Worm (Caenorhabditis elegans) whole organism, midembryonic: ENCODE data around the gene str-231.

Experiments used
- T22C8.4 ChIP-seq: fragments of 200-800 bp; sonication (Bioruptor generic); IDR thresholded peaks from 2 replicates; pipeline ENCODE4 v1.3.6; 2022; ENCODE audit warnings: missing genetic modification characterization, missing compliant biosample characterization
- cog-1 ChIP-seq: sonication (generic microtip); optimal IDR thresholded peaks from 2 replicates; lab custom pipeline; 2016; ENCODE audit warnings: missing genetic modification characterization, missing compliant biosample characterization
- flt-1 ChIP-seq: fragments of 200-800 bp; sonication (Bioruptor generic); IDR thresholded peaks from 2 replicates; pipeline ENCODE4 v1.3.6; 2022; ENCODE audit warnings: missing genetic modification characterization, missing compliant biosample characterization
- klf-2 ChIP-seq: fragments of 200-800 bp; sonication (Bioruptor generic); conservative IDR thresholded peaks from 2 replicates; pipeline ENCODE4 v1.3.6; 2022; ENCODE audit warnings: missing genetic modification reagents, missing genetic modification characterization, missing compliant biosample characterization
- med-1 ChIP-seq: sonication (generic microtip); optimal IDR thresholded peaks from 2 replicates; lab custom pipeline; 2017; ENCODE audit warnings: missing genetic modification characterization, mild to moderate bottlenecking, missing compliant biosample characterization, antibody characterized with exemption, missing genetic modification reagents; ENCODE audit not compliant: insufficient read depth
- ref-1 ChIP-seq: fragments of 200-800 bp; sonication (Bioruptor generic); conservative IDR thresholded peaks from 2 replicates; pipeline ENCODE4 v1.3.6; 2022; ENCODE audit warnings: missing genetic modification reagents, missing genetic modification characterization, missing compliant biosample characterization
- tab-1 ChIP-seq: fragments of 200-800 bp; sonication (Bioruptor generic); IDR thresholded peaks from 2 replicates; pipeline ENCODE4 v1.3.6; 2022; ENCODE audit warnings: missing genetic modification characterization, missing compliant biosample characterization
- ztf-23 ChIP-seq: fragments of 200-800 bp; sonication (Bioruptor generic); IDR thresholded peaks from 2 replicates; pipeline ENCODE4 v1.3.6; 2022; ENCODE audit warnings: missing genetic modification reagents, missing genetic modification characterization, missing compliant biosample characterization
- ztf-29 ChIP-seq: fragments of 200-800 bp; sonication (Bioruptor generic); IDR thresholded peaks from 2 replicates; pipeline ENCODE4 v1.3.6; 2022; ENCODE audit warnings: missing genetic modification reagents, missing genetic modification characterization, missing compliant biosample characterization

The str-231 gene

DNA sequence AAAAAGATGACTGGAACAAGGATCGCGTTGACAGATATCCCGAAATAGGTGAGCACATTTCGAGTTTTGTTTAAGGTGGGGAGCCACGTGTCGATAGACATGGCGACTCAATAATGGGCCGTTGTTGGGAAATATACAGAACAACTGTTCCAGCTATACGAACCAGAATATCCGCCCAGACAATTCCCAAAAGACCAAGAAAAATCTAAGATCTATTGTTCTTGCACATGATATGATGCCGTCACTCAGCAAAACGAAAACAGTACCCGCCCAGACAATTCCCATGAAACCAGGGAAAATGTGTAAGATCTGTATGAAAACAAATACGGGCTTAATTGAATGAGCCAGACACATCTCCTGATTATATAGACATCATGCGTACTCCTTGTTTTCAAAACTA lies at the start of gene str-231:
Gene str-231 (minus strand): TSS at position 101 of the 400 bp plus-strand sequence.
- TF ChIP-seq ref-1 (GFP tag; lab: Robert Waterston, UW) (no peak), med-1 (GFP tag; lab: Kevin White, UChicago) (no peak), ztf-23 (GFP tag; lab: Robert Waterston, UW) (no peak), klf-2 (GFP tag; lab: Robert Waterston, UW) (no peak), ztf-29 (no peak), flt-1 (GFP tag; lab: Robert Waterston, UW) (no peak)

DNA sequence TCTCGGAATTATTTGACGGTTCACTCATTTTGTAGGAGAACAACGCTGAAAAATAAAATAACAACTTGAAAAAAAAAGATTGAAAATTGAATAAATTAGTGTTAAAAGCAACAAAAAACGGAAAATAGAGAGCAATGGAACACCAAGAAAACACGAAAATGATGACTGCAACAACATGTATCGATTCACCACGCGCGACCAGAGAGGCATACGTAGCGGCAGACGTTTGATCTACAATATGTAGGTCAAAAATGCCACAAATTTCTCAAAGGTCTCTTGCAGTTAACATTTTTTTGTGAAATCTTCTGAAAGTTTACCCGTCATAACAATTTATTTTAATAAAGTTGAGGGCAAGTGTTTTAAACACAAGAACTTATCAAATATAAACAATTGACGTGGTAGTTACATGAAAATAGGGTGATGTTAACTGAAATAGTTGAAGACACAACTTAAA lies 49.6 kb upstream of the str-231 start, which contains the start of gene F14H3.5:
Gene F14H3.5 (minus strand): TSS at position 51 of the 454 bp plus-strand sequence.
- TF ChIP-seq klf-2 (GFP tag; lab: Robert Waterston, UW) (no peak), T22C8.4 (GFP tag; lab: Robert Waterston, UW) (no peak), cog-1 (tag; lab: Kevin White, UChicago) (no peak), tab-1 (GFP tag; lab: Robert Waterston, UW) (no peak)

DNA sequence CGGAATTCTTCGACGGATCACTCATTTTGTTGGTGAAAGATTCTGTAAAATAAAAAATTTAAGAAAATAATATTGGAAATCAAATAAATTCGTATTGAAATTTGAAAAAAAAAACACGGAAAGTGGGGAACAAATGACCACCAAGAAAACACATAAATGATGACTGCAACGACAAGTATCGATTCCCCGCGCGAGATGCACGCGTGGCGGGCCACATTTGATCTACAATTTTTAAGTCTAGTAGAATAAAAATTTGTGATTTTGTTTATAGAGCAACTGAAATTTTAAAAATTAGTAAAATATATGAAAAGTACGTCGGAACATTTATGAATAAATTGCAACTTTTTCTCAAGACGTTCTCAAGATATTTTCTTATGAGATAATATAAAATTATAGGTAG lies 47.6 kb upstream of the str-231 start, which contains the start of gene F14H3.4:
Gene F14H3.4 (minus strand): TSS at position 42 of the 400 bp plus-strand sequence.
- TF ChIP-seq cog-1 (tag; lab: Kevin White, UChicago): no peak
- no peak for TF ChIP-seq ztf-23 (GFP tag; lab: Robert Waterston, UW)
- no peak for TF ChIP-seq ztf-29
- TF ChIP-seq tab-1 (GFP tag; lab: Robert Waterston, UW): no peak
- TF ChIP-seq T22C8.4 (GFP tag; lab: Robert Waterston, UW): no peak
- no peak for TF ChIP-seq med-1 (GFP tag; lab: Kevin White, UChicago)
- TF ChIP-seq flt-1 (GFP tag; lab: Robert Waterston, UW): no peak
- no peak for TF ChIP-seq klf-2 (GFP tag; lab: Robert Waterston, UW)
- no peak for TF ChIP-seq ref-1 (GFP tag; lab: Robert Waterston, UW)

DNA sequence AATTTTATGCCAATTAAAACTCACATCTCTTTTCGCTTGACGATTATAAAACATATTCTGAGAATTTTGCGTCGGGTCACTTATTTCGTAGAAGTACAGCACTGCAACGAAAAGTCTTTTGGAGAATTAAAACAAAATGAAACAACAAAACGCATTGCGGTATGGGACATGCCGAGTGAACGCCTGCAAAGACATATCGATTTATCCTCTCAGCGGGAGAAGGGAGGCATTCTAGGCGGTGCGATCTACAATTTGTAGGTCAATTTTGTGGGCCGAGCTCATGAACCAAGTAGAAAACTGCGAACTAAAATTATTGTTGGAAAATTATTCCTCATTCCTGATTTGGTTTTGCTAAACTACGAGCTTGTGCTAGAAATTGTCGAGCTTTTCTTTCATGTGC lies 46.0 kb upstream of the str-231 start, which contains the start of gene F14H3.3:
Gene F14H3.3 (minus strand): TSS at position 101 of the 400 bp plus-strand sequence.
- TF ChIP-seq klf-2 (GFP tag; lab: Robert Waterston, UW): no peak
- no peak for TF ChIP-seq T22C8.4 (GFP tag; lab: Robert Waterston, UW)
- no peak for TF ChIP-seq med-1 (GFP tag; lab: Kevin White, UChicago)
- no peak for TF ChIP-seq flt-1 (GFP tag; lab: Robert Waterston, UW)
- no peak for TF ChIP-seq cog-1 (tag; lab: Kevin White, UChicago)
- TF ChIP-seq ztf-23 (GFP tag; lab: Robert Waterston, UW): no peak
- TF ChIP-seq ztf-29: no peak
- TF ChIP-seq ref-1 (GFP tag; lab: Robert Waterston, UW): no peak
- no peak for TF ChIP-seq tab-1 (GFP tag; lab: Robert Waterston, UW)

DNA sequence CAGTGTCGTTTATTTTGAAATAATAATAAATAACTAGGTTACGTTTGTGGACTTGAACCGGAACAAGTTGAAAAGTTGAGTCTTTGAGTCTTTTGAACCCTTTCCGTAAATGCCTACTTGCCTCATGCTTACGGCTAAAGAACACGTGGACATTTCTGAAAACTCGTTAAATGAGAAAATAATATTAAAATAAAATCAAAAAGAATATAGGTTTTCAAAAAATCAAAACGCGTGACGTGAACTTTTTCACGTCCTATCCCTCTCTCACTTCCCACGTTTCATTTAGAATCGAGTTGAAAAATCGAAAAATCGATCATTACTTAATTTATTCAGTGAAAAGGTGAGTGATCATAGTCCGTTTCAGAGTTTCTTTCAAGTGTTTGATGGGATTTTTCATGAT lies 41.8 kb upstream of the str-231 start, which contains the start of gene best-12:
Gene best-12 (plus strand): TSS at position 301 of the 400 bp plus-strand sequence.
- TF ChIP-seq T22C8.4 (GFP tag; lab: Robert Waterston, UW) (no peak), ztf-23 (GFP tag; lab: Robert Waterston, UW) (no peak), ztf-29 (no peak), tab-1 (GFP tag; lab: Robert Waterston, UW) (no peak), med-1 (GFP tag; lab: Kevin White, UChicago) (no peak), ref-1 (GFP tag; lab: Robert Waterston, UW) (no peak), cog-1 (tag; lab: Kevin White, UChicago) (no peak), flt-1 (GFP tag; lab: Robert Waterston, UW) (no peak), klf-2 (GFP tag; lab: Robert Waterston, UW) (no peak)

DNA sequence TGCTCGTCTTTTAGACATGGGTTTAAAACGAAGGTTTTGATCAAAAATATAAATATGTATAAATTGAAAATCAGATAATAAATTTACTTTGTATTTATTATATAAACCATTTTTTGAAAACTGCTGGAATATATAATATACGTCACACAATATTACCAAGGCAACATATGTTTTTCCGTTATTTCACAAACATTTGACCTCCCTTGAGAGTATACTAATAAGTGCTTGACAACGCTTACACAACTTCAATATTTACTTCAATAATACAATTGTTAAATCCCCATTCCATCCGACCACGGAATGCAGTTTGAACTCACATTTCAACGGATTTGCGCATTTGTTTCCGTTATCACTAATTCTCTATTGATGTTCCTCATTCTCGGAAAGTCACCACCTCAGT lies 40.1 kb upstream of the str-231 start, which contains the start of gene str-198:
Gene str-198 (plus strand): TSS at position 301 of the 400 bp plus-strand sequence.
- TF ChIP-seq tab-1 (GFP tag; lab: Robert Waterston, UW): no peak
- TF ChIP-seq ztf-29: no peak
- no peak for TF ChIP-seq ref-1 (GFP tag; lab: Robert Waterston, UW)
- no peak for TF ChIP-seq klf-2 (GFP tag; lab: Robert Waterston, UW)
- no peak for TF ChIP-seq med-1 (GFP tag; lab: Kevin White, UChicago)
- TF ChIP-seq T22C8.4 (GFP tag; lab: Robert Waterston, UW): no peak
- no peak for TF ChIP-seq flt-1 (GFP tag; lab: Robert Waterston, UW)
- TF ChIP-seq cog-1 (tag; lab: Kevin White, UChicago): no peak
- TF ChIP-seq ztf-23 (GFP tag; lab: Robert Waterston, UW): no peak

DNA sequence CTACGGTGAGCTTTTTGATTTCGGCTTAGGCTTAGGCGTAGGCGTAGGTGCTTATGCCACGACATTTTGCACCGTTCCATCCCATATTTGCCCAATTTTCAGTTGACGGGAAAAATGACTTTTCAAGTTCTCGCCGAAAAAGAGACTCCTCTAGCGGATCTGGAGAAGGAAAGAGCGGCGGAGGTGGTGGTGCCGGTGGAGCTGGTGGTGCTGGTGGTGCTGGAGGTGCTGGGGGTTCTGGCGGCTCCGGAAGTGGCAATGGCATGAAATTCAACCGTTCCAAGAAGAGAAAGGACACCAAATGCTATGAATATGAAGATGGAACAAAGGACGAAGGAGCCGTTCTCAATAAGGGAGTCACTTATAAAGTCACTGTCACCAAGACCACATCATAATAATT lies 39.6 kb upstream of the str-231 start:
- TF ChIP-seq ztf-23 (GFP tag; lab: Robert Waterston, UW) (no peak), ztf-29 (no peak), tab-1 (GFP tag; lab: Robert Waterston, UW) (no peak), T22C8.4 (GFP tag; lab: Robert Waterston, UW) (no peak), cog-1 (tag; lab: Kevin White, UChicago) (no peak), flt-1 (GFP tag; lab: Robert Waterston, UW) (no peak), ref-1 (GFP tag; lab: Robert Waterston, UW) (no peak), med-1 (GFP tag; lab: Kevin White, UChicago) (no peak), klf-2 (GFP tag; lab: Robert Waterston, UW) (no peak)

DNA sequence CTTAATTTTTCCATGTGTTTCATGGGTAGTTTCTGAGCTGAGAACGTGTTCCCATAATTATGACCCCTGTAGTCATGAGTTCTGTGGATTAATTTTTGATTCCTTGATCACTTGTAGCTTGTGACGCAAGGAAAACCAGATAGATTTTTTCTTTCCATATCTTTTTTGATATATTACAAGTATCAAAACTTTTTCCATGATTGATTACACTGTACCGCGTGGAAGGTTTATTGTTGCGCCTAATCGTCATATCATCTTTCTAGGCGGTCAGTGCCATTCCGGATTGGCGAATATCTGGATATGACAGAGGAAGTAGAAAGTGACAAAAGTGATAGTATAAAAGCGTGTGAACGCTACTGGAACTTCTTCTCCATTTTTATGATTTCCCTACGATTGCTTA lies 39.2 kb upstream of the str-231 start, which contains the start of gene ZK285.2:
Gene ZK285.2 (plus strand): TSS at position 301 of the 400 bp plus-strand sequence.
- no peak for TF ChIP-seq T22C8.4 (GFP tag; lab: Robert Waterston, UW)
- TF ChIP-seq ztf-29: no peak
- TF ChIP-seq tab-1 (GFP tag; lab: Robert Waterston, UW): no peak
- TF ChIP-seq flt-1 (GFP tag; lab: Robert Waterston, UW): no peak
- TF ChIP-seq ztf-23 (GFP tag; lab: Robert Waterston, UW): no peak
- no peak for TF ChIP-seq ref-1 (GFP tag; lab: Robert Waterston, UW)
- no peak for TF ChIP-seq med-1 (GFP tag; lab: Kevin White, UChicago)
- TF ChIP-seq cog-1 (tag; lab: Kevin White, UChicago): no peak
- TF ChIP-seq klf-2 (GFP tag; lab: Robert Waterston, UW): no peak

DNA sequence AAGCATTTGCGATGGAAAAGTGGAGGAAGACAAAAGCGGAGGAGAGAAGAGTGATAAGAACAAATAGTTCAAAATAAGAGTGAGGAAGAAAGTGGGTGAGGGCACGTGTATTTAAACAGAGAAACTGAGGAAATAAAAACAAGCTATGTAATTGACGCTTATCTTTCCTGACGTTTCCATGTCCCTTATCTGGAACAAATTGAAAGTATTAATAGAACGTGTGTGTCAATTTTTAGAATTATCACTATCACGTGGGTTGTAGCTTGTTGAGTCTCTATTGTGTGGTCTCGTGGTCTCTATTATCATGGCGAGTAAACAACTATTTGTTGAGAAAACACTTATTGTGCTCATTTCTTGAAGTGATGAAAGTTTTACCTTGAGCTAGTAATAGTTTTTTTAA lies 38.4 kb upstream of the str-231 start, which contains the start of gene T10C6.15:
Gene T10C6.15 (minus strand): TSS at position 104 of the 400 bp plus-strand sequence.
- no peak for TF ChIP-seq tab-1 (GFP tag; lab: Robert Waterston, UW)
